Worm (Caenorhabditis elegans): Measurements from ENCODE around the gene R07B7.9.

Gene R07B7.9

ce11 chrV:12080274-12080673 lies at the start of gene R07B7.9:
Gene R07B7.9, minus strand, starts transcription at chrV:12080374.
- TF ChIP-seq flt-1 (GFP tag; IDR thresholded peaks at IDR 0.05) = no peak
- TF ChIP-seq pes-1 (GFP tag; IDR thresholded peaks at IDR 0.05) = no peak
- TF ChIP-seq sea-1 (GFP tag; conservative IDR thresholded peaks at IDR 0.05) = no peak
- TF ChIP-seq ceh-36 (tag; optimal IDR thresholded peaks at IDR 0.05) = no peak
- TF ChIP-seq tbx-37 (GFP tag; conservative IDR thresholded peaks at IDR 0.05) = no peak
- TF ChIP-seq F13C5.2 (tag; optimal IDR thresholded peaks at IDR 0.05) = no peak
- no peak for TF ChIP-seq ama-1 (optimal IDR thresholded peaks at IDR 0.05)
- no peak for TF ChIP-seq tbx-11 (GFP tag; IDR thresholded peaks at IDR 0.05)
- TF ChIP-seq hnd-1 (tag; optimal IDR thresholded peaks at IDR 0.05) = no peak
- no peak for TF ChIP-seq scrt-1 (GFP tag; IDR thresholded peaks at IDR 0.05)
- no peak for TF ChIP-seq aly-1 (tag; optimal IDR thresholded peaks at IDR 0.05)
- TF ChIP-seq ets-7 (tag; optimal IDR thresholded peaks at IDR 0.05) = no peak

- TF ChIP-seq ceh-13 (GFP tag; optimal IDR thresholded peaks at IDR 0.05) = no peak
- no peak for TF ChIP-seq tra-4 (tag; optimal IDR thresholded peaks at IDR 0.05)
- no peak for TF ChIP-seq ets-7 (tag; optimal IDR thresholded peaks at IDR 0.05)
- no peak for TF ChIP-seq hnd-1 (tag; optimal IDR thresholded peaks at IDR 0.05)
- TF ChIP-seq flt-1 (GFP tag; IDR thresholded peaks at IDR 0.05) = no peak
- TF ChIP-seq scrt-1 (GFP tag; IDR thresholded peaks at IDR 0.05) = no peak
- TF ChIP-seq tbx-37 (GFP tag; conservative IDR thresholded peaks at IDR 0.05) = no peak
- no peak for TF ChIP-seq ama-1 (optimal IDR thresholded peaks at IDR 0.05)
These were observed 41.1 kb upstream of the R07B7.9 start, which contains the start of gene C13C4.6 for ce11 chrV:12121274-12121673. Gene C13C4.6, plus strand, starts transcription at chrV:12121574.

ce11 chrV:12120381-12120780 lies 40.2 kb upstream of the R07B7.9 start, which contains the start of gene C13C4.7:
Gene C13C4.7, minus strand, starts transcription at chrV:12120481.
- TF ChIP-seq scrt-1 (GFP tag; IDR thresholded peaks at IDR 0.05) = no peak
- no peak for TF ChIP-seq F13C5.2 (tag; optimal IDR thresholded peaks at IDR 0.05)
- no peak for TF ChIP-seq ceh-13 (GFP tag; optimal IDR thresholded peaks at IDR 0.05)
- TF ChIP-seq tbx-11 (GFP tag; IDR thresholded peaks at IDR 0.05) = no peak
- TF ChIP-seq ceh-36 (tag; optimal IDR thresholded peaks at IDR 0.05) = no peak

- TF ChIP-seq tbx-11 (GFP tag; IDR thresholded peaks at IDR 0.05) = no peak
- TF ChIP-seq pes-1 (GFP tag; IDR thresholded peaks at IDR 0.05) = no peak
- no peak for TF ChIP-seq ceh-36 (tag; optimal IDR thresholded peaks at IDR 0.05)
- no peak for TF ChIP-seq hnd-1 (tag; optimal IDR thresholded peaks at IDR 0.05)
- TF ChIP-seq scrt-1 (GFP tag; IDR thresholded peaks at IDR 0.05) = no peak
- no peak for TF ChIP-seq tra-4 (tag; optimal IDR thresholded peaks at IDR 0.05)
- no peak for TF ChIP-seq ama-1 (optimal IDR thresholded peaks at IDR 0.05)
These were observed 37.4 kb upstream of the R07B7.9 start, which contains the start of gene C13C4.8 for ce11 chrV:12117567-12118053. Gene C13C4.8, plus strand, starts transcription at chrV:12118003.

ce11 chrV:12115150-12115549 lies 35.0 kb upstream of the R07B7.9 start:
- TF ChIP-seq tbx-11 (GFP tag; IDR thresholded peaks at IDR 0.05) = no peak
- no peak for TF ChIP-seq pes-1 (GFP tag; IDR thresholded peaks at IDR 0.05)
- no peak for TF ChIP-seq sea-1 (GFP tag; conservative IDR thresholded peaks at IDR 0.05)
- no peak for TF ChIP-seq ceh-13 (GFP tag; optimal IDR thresholded peaks at IDR 0.05)
- TF ChIP-seq hmbx-1 (tag; optimal IDR thresholded peaks at IDR 0.05) = no peak
- no peak for TF ChIP-seq F13C5.2 (tag; optimal IDR thresholded peaks at IDR 0.05)
- TF ChIP-seq tbx-37 (GFP tag; conservative IDR thresholded peaks at IDR 0.05) = no peak
- TF ChIP-seq hmg-4 (GFP tag; optimal IDR thresholded peaks at IDR 0.05) = no peak
- TF ChIP-seq ceh-36 (tag; optimal IDR thresholded peaks at IDR 0.05) = no peak
- no peak for TF ChIP-seq ama-1 (optimal IDR thresholded peaks at IDR 0.05)
- TF ChIP-seq tra-4 (tag; optimal IDR thresholded peaks at IDR 0.05) = no peak
- no peak for TF ChIP-seq ets-7 (tag; optimal IDR thresholded peaks at IDR 0.05)
- TF ChIP-seq hnd-1 (tag; optimal IDR thresholded peaks at IDR 0.05) = no peak
- TF ChIP-seq scrt-1 (GFP tag; IDR thresholded peaks at IDR 0.05) = no peak
- no peak for TF ChIP-seq flt-1 (GFP tag; IDR thresholded peaks at IDR 0.05)

- TF ChIP-seq tbx-37 (GFP tag; conservative IDR thresholded peaks at IDR 0.05) (no peak), B0310.2 (tag; optimal IDR thresholded peaks at IDR 0.05) (no peak), scrt-1 (GFP tag; IDR thresholded peaks at IDR 0.05) (no peak), ama-1 (optimal IDR thresholded peaks at IDR 0.05) (no peak), hmg-4 (GFP tag; optimal IDR thresholded peaks at IDR 0.05) (no peak), aly-1 (tag; optimal IDR thresholded peaks at IDR 0.05) (no peak), ets-7 (tag; optimal IDR thresholded peaks at IDR 0.05) (no peak), tra-4 (tag; optimal IDR thresholded peaks at IDR 0.05) (no peak), F13C5.2 (tag; optimal IDR thresholded peaks at IDR 0.05) (no peak), hnd-1 (tag; optimal IDR thresholded peaks at IDR 0.05) (no peak), flt-1 (GFP tag; IDR thresholded peaks at IDR 0.05) (no peak), ceh-36 (tag; optimal IDR thresholded peaks at IDR 0.05) (no peak), pes-1 (GFP tag; IDR thresholded peaks at IDR 0.05) (no peak)
These were observed 34.5 kb upstream of the R07B7.9 start, which contains the start of gene spin-1 for ce11 chrV:12114693-12115092. Gene spin-1, plus strand, starts transcription at chrV:12114993.

- TF ChIP-seq pes-1 (GFP tag; IDR thresholded peaks at IDR 0.05) (no peak), ceh-13 (GFP tag; optimal IDR thresholded peaks at IDR 0.05) (no peak), tbx-11 (GFP tag; IDR thresholded peaks at IDR 0.05) (no peak), ceh-36 (tag; optimal IDR thresholded peaks at IDR 0.05) (no peak), flt-1 (GFP tag; IDR thresholded peaks at IDR 0.05) (no peak), ets-7 (tag; optimal IDR thresholded peaks at IDR 0.05) (no peak), aly-1 (tag; optimal IDR thresholded peaks at IDR 0.05) (no peak), scrt-1 (GFP tag; IDR thresholded peaks at IDR 0.05) (no peak), tra-4 (tag; optimal IDR thresholded peaks at IDR 0.05) (no peak), ama-1 (optimal IDR thresholded peaks at IDR 0.05) (no peak), hnd-1 (tag; optimal IDR thresholded peaks at IDR 0.05) (no peak), B0310.2 (tag; optimal IDR thresholded peaks at IDR 0.05) (no peak), hmg-4 (GFP tag; optimal IDR thresholded peaks at IDR 0.05) (no peak), hmbx-1 (tag; optimal IDR thresholded peaks at IDR 0.05) (no peak), F13C5.2 (tag; optimal IDR thresholded peaks at IDR 0.05) (no peak), tbx-37 (GFP tag; conservative IDR thresholded peaks at IDR 0.05) (no peak), sea-1 (GFP tag; conservative IDR thresholded peaks at IDR 0.05) (no peak)
These were observed 33.6 kb upstream of the R07B7.9 start for ce11 chrV:12113726-12114125.

ce11 chrV:12111452-12111851 lies 31.3 kb upstream of the R07B7.9 start, which contains the start of gene lhpp-1:
Gene lhpp-1, minus strand, starts transcription at chrV:12111805.
- TF ChIP-seq B0310.2 (tag; optimal IDR thresholded peaks at IDR 0.05) = no peak
- TF ChIP-seq hmg-4 (GFP tag; optimal IDR thresholded peaks at IDR 0.05) = no peak
- no peak for TF ChIP-seq tra-4 (tag; optimal IDR thresholded peaks at IDR 0.05)
- TF ChIP-seq aly-1 (tag; optimal IDR thresholded peaks at IDR 0.05) = no peak
- no peak for TF ChIP-seq flt-1 (GFP tag; IDR thresholded peaks at IDR 0.05)
- no peak for TF ChIP-seq F13C5.2 (tag; optimal IDR thresholded peaks at IDR 0.05)
- TF ChIP-seq ets-7 (tag; optimal IDR thresholded peaks at IDR 0.05) = no peak
- TF ChIP-seq pes-1 (GFP tag; IDR thresholded peaks at IDR 0.05) = no peak
- TF ChIP-seq tbx-11 (GFP tag; IDR thresholded peaks at IDR 0.05) = no peak
- no peak for TF ChIP-seq hmbx-1 (tag; optimal IDR thresholded peaks at IDR 0.05)
- no peak for TF ChIP-seq ceh-13 (GFP tag; optimal IDR thresholded peaks at IDR 0.05)
- TF ChIP-seq hnd-1 (tag; optimal IDR thresholded peaks at IDR 0.05) = no peak
- TF ChIP-seq sea-1 (GFP tag; conservative IDR thresholded peaks at IDR 0.05) = no peak
- TF ChIP-seq ceh-36 (tag; optimal IDR thresholded peaks at IDR 0.05) = no peak
- no peak for TF ChIP-seq scrt-1 (GFP tag; IDR thresholded peaks at IDR 0.05)
- TF ChIP-seq ama-1 (optimal IDR thresholded peaks at IDR 0.05) = no peak
- no peak for TF ChIP-seq tbx-37 (GFP tag; conservative IDR thresholded peaks at IDR 0.05)
